Worm (Caenorhabditis elegans): ENCODE results near the gene unc-17.

ce11 chrIV:3654823-3655222, 30.3 kb upstream of the unc-17 start:
- no peak for TF ChIP-seq egl-27 (tag; optimal IDR thresholded peaks at IDR 0.05)
- no peak for TF ChIP-seq unc-62 (GFP tag; optimal IDR thresholded peaks at IDR 0.05)
- no peak for TF ChIP-seq elt-3 (tag; optimal IDR thresholded peaks at IDR 0.05)
- no peak for TF ChIP-seq unc-39 (tag; optimal IDR thresholded peaks at IDR 0.05)

All from whole organism, L3 larva.